Worm (Caenorhabditis elegans): ENCODE measurements around the gene C12D8.20.
A peak's percentile ranks its signal among the peaks of the same experiment; 100 is the strongest.

C12D8.20 gene

ce11 chrV:10190081-10190556, 32.0 kb upstream of the C12D8.20 start, which contains the start of gene ZK856.5:
ZK856.5 (minus strand) TSS chrV:10190131.
- TF ChIP-seq pag-3 (tag; optimal IDR thresholded peaks at IDR 0.05; ENCODE audit: borderline replicate concordance) (no peak), sox-4 (tag; optimal IDR thresholded peaks at IDR 0.05) (no peak), K02D7.2 (tag; optimal IDR thresholded peaks at IDR 0.05) (no peak), ceh-48 (tag; optimal IDR thresholded peaks at IDR 0.05) (no peak), Y22D7AL.16 (tag; optimal IDR thresholded peaks at IDR 0.05) (no peak), elt-2 (tag; optimal IDR thresholded peaks at IDR 0.05) (peak; percentile 44)

DNA sequence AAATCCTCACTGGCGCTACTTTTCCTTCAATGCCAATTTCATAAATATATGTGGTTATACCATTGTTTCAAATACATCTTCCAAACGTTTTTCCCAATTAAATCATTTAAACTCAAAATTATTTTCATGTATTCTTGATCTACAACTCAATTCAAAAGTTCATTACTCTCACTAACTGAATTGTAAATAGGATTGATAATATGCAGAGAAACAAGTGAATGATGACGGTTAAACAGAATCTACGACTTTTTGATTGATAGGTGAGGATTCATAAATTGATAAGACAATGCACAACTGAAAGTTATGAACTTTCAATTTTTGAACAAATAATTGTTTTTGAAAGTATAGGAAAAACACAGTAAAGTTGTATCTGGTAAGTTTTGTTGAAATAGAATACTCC, 30.9 kb upstream of the C12D8.20 start:
- no peak for TF ChIP-seq lin-11 (tag; optimal IDR thresholded peaks at IDR 0.05)
- no peak for TF ChIP-seq sox-4 (tag; optimal IDR thresholded peaks at IDR 0.05)
- no peak for TF ChIP-seq ceh-19 (GFP tag; optimal IDR thresholded peaks at IDR 0.05)
- TF ChIP-seq sox-2 (GFP tag; IDR thresholded peaks at IDR 0.05), result no peak
- no peak for TF ChIP-seq zip-5 (tag; optimal IDR thresholded peaks at IDR 0.05)
- TF ChIP-seq sdc-2 (tag; optimal IDR thresholded peaks at IDR 0.05), result no peak
- TF ChIP-seq fkh-10 (GFP tag; optimal IDR thresholded peaks at IDR 0.05), result no peak
- TF ChIP-seq ceh-34 (tag; optimal IDR thresholded peaks at IDR 0.05), result no peak
- TF ChIP-seq Y22D7AL.16 (tag; optimal IDR thresholded peaks at IDR 0.05), result no peak
- TF ChIP-seq pha-2 (tag; optimal IDR thresholded peaks at IDR 0.05), result no peak
- TF ChIP-seq ceh-31 (tag; optimal IDR thresholded peaks at IDR 0.05), result no peak
- TF ChIP-seq K09A11.1 (tag; optimal IDR thresholded peaks at IDR 0.05; ENCODE audit: insufficient read depth), result no peak
- TF ChIP-seq ceh-9 (tag; optimal IDR thresholded peaks at IDR 0.05), result no peak
- TF ChIP-seq npax-4 (tag; optimal IDR thresholded peaks at IDR 0.05), result no peak

DNA sequence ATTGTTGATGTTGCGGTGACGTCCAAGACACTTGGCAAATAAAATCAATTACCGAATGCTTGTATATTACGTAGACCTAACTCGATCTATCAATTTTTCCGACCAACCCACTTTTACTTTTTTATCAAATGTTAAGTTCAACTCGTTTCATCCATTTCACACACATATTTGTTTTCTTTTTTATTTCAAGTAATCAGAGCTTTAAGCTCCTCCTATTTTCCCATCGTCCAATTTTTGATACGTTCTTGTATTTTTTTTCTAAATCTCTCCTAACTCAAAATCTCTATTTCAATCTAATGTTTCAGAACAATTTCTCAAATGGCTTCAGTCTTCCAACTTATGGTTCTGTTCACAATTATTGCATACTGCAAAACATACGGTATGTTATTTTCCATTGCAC, 23.7 kb upstream of the C12D8.20 start, which contains the start of gene ZK856.6:
TSS of gene ZK856.6 (plus strand) at position 301 of the 400 bp plus-strand sequence.
- no peak for TF ChIP-seq sdc-2 (tag; optimal IDR thresholded peaks at IDR 0.05)
- no peak for TF ChIP-seq ceh-6 (GFP tag; optimal IDR thresholded peaks at IDR 0.05)
- TF ChIP-seq ama-1 (optimal IDR thresholded peaks at IDR 0.05), result no peak
- TF ChIP-seq pha-4 (tag; optimal IDR thresholded peaks at IDR 0.05), result no peak
- TF ChIP-seq madf-2 (tag; optimal IDR thresholded peaks at IDR 0.05), result no peak
- TF ChIP-seq ceh-31 (tag; optimal IDR thresholded peaks at IDR 0.05), result no peak
- no peak for TF ChIP-seq ref-2 (tag; optimal IDR thresholded peaks at IDR 0.05)
- no peak for TF ChIP-seq ahr-1 (tag; optimal IDR thresholded peaks at IDR 0.05)

- no peak for TF ChIP-seq tbx-7 (tag; optimal IDR thresholded peaks at IDR 0.05)
- no peak for TF ChIP-seq ets-4 (tag; optimal IDR thresholded peaks at IDR 0.05)
- no peak for TF ChIP-seq fkh-10 (GFP tag; optimal IDR thresholded peaks at IDR 0.05)
- no peak for TF ChIP-seq hlh-8 (tag; optimal IDR thresholded peaks at IDR 0.05)
- TF ChIP-seq dve-1 (tag; optimal IDR thresholded peaks at IDR 0.05), result no peak
- TF ChIP-seq C08G9.2 (tag; optimal IDR thresholded peaks at IDR 0.05), result no peak
- TF ChIP-seq pax-1 (tag; optimal IDR thresholded peaks at IDR 0.05), result no peak
- no peak for TF ChIP-seq che-1 (tag; optimal IDR thresholded peaks at IDR 0.05)
- no peak for TF ChIP-seq pat-9 (tag; optimal IDR thresholded peaks at IDR 0.05)
Observed at ce11 chrV:10201913-10202312, 20.2 kb upstream of the C12D8.20 start, which contains the start of gene ZK856.7. ZK856.7 (plus strand) TSS chrV:10202098.

- TF ChIP-seq eyg-1 (tag; optimal IDR thresholded peaks at IDR 0.05) (no peak), ztf-16 (tag; optimal IDR thresholded peaks at IDR 0.05) (no peak), sdc-2 (tag; optimal IDR thresholded peaks at IDR 0.05) (no peak), ahr-1 (tag; optimal IDR thresholded peaks at IDR 0.05) (no peak), pha-2 (tag; optimal IDR thresholded peaks at IDR 0.05) (no peak), pqm-1 (tag; optimal IDR thresholded peaks at IDR 0.05) (no peak), sox-2 (GFP tag; IDR thresholded peaks at IDR 0.05) (no peak), rnt-1 (tag; optimal IDR thresholded peaks at IDR 0.05) (no peak), hlh-15 (tag; optimal IDR thresholded peaks at IDR 0.05) (no peak), unc-3 (GFP tag; conservative IDR thresholded peaks at IDR 0.05) (no peak), unc-3 (tag; optimal IDR thresholded peaks at IDR 0.05) (no peak), fax-1 (tag; optimal IDR thresholded peaks at IDR 0.05) (no peak), che-1 (tag; optimal IDR thresholded peaks at IDR 0.05) (no peak), madf-2 (tag; optimal IDR thresholded peaks at IDR 0.05) (no peak), elt-4 (tag; optimal IDR thresholded peaks at IDR 0.05) (no peak), hlh-8 (tag; optimal IDR thresholded peaks at IDR 0.05) (no peak), ceh-6 (GFP tag; optimal IDR thresholded peaks at IDR 0.05) (no peak), lin-11 (tag; optimal IDR thresholded peaks at IDR 0.05) (no peak), mec-3 (tag; optimal IDR thresholded peaks at IDR 0.05; ENCODE audit: borderline replicate concordance) (no peak), pat-9 (tag; optimal IDR thresholded peaks at IDR 0.05) (no peak)
Observed at ce11 chrV:10202340-10202739, 19.8 kb upstream of the C12D8.20 start.

Measured in whole organism, late embryonic.